Worm (Caenorhabditis elegans): Measurements from ENCODE around the gene F13B12.3.

Gene F13B12.3

DNA sequence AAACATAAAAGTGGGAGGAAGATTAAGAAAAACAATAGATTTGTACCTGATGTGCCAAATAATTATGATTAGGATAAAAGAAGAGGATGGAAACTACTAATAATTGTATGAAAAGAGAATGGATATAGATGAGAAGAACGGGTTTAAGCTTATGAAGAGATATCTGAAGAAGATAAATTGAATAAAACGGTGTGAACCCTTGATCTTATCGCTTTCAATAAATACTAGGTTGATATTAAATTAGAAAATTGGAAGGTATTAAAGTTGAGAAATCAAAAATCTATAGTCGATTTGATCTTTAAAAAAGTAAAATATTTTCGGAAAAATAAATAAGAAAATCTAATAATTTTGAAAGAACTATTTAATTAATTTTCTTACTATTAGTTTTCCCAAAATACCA is 10.9 kb downstream of the F13B12.3 start, which contains the start of gene F13B12.4:
Gene F13B12.4 (minus strand): TSS at position 101 of the 400 bp plus-strand sequence.
- no peak for TF ChIP-seq zip-8 (tag; optimal IDR thresholded peaks at IDR 0.05)
- no peak for TF ChIP-seq mls-2 (tag; optimal IDR thresholded peaks at IDR 0.05)
- TF ChIP-seq mab-5 (tag; optimal IDR thresholded peaks at IDR 0.05): no peak
- no peak for TF ChIP-seq nhr-76 (tag; optimal IDR thresholded peaks at IDR 0.05)
- TF ChIP-seq elt-1 (tag; optimal IDR thresholded peaks at IDR 0.05; ENCODE audit: borderline replicate concordance, insufficient read depth): no peak

DNA sequence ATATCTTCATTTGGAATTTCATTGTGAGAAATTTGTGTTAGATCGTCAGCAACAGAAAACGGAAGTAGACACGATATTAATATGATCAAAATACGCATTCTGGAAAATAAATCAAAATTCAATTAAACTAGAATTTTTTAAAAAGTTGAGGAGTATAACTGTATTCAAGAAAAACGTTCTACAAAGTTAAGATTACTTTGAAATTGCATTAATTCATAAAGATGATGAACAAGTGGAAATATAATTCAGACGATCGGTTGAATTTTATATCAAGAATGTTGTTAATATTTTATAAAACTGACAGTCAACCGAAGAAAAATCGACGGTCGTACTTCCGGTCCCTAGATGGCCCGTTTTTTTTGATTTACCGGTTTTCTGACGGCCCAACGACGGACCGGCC is 14.1 kb downstream of the F13B12.3 start, which contains the start of gene F01D4.8:
Gene F01D4.8 (minus strand): TSS at position 101 of the 400 bp plus-strand sequence.
- no peak for TF ChIP-seq sptf-1 (tag; optimal IDR thresholded peaks at IDR 0.05)
- TF ChIP-seq blmp-1 (tag; optimal IDR thresholded peaks at IDR 0.05): no peak
- no peak for TF ChIP-seq ham-2 (GFP tag; optimal IDR thresholded peaks at IDR 0.05)
- TF ChIP-seq unc-120 (tag; optimal IDR thresholded peaks at IDR 0.05; ENCODE audit: poor library complexity, severe bottlenecking): no peak
- no peak for TF ChIP-seq ceh-83 (GFP tag; optimal IDR thresholded peaks at IDR 0.05)
- no peak for TF ChIP-seq unc-39 (tag; optimal IDR thresholded peaks at IDR 0.05)
- TF ChIP-seq hlh-1 (tag; optimal IDR thresholded peaks at IDR 0.05): no peak
- no peak for TF ChIP-seq unc-62 (GFP tag; optimal IDR thresholded peaks at IDR 0.05)
- TF ChIP-seq ceh-43 (GFP tag; optimal IDR thresholded peaks at IDR 0.05): no peak
- no peak for TF ChIP-seq mab-5 (tag; optimal IDR thresholded peaks at IDR 0.05)
- TF ChIP-seq lin-13 (tag; optimal IDR thresholded peaks at IDR 0.05): no peak
- TF ChIP-seq nhr-12 (tag; optimal IDR thresholded peaks at IDR 0.05): no peak
- TF ChIP-seq mep-1 (tag; optimal IDR thresholded peaks at IDR 0.05): no peak
- no peak for TF ChIP-seq M03D4.4 (tag; optimal IDR thresholded peaks at IDR 0.05)
- TF ChIP-seq drap-1 (GFP tag; optimal IDR thresholded peaks at IDR 0.05): no peak
- TF ChIP-seq flh-1 (GFP tag; optimal IDR thresholded peaks at IDR 0.05): no peak
- no peak for TF ChIP-seq lin-32 (GFP tag; optimal IDR thresholded peaks at IDR 0.05)
- TF ChIP-seq nhr-2 (tag; optimal IDR thresholded peaks at IDR 0.05): no peak
- no peak for TF ChIP-seq ces-1 (GFP tag; optimal IDR thresholded peaks at IDR 0.05)
- no peak for TF ChIP-seq ceh-39 (tag; optimal IDR thresholded peaks at IDR 0.05)

DNA sequence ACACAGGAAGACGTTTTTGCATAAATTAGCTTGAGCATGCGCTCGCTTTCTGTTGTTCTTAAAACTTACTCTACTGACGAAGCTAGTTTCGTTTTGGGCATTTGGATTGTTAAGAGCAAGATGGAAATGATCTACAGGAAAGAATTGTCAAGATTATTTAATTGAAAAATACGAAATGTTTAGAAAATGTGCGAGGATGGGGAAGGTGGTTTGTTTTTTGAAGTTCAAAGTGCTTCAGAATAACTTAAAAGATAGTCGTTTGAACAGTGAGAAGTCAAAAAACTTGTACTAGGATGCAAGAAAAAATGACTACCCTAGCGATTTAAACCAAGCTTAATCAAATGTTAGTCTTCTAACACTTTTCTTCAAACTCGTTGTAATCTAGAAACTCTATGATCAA is 18.2 kb downstream of the F13B12.3 start, which contains the start of gene srb-17:
Gene srb-17 (minus strand): TSS at position 101 of the 400 bp plus-strand sequence.
- TF ChIP-seq flh-1 (GFP tag; optimal IDR thresholded peaks at IDR 0.05): no peak
- TF ChIP-seq sem-2 (GFP tag; optimal IDR thresholded peaks at IDR 0.05): no peak
- TF ChIP-seq ztf-11 (tag; optimal IDR thresholded peaks at IDR 0.05): no peak
- no peak for TF ChIP-seq nhr-12 (tag; optimal IDR thresholded peaks at IDR 0.05)
- TF ChIP-seq nhr-28 (tag; optimal IDR thresholded peaks at IDR 0.05): no peak
- no peak for TF ChIP-seq ceh-83 (GFP tag; optimal IDR thresholded peaks at IDR 0.05)
- no peak for TF ChIP-seq sptf-1 (tag; optimal IDR thresholded peaks at IDR 0.05)
- no peak for TF ChIP-seq blmp-1 (tag; optimal IDR thresholded peaks at IDR 0.05)
- TF ChIP-seq pha-4 (tag; optimal IDR thresholded peaks at IDR 0.05): no peak
- no peak for TF ChIP-seq ces-1 (GFP tag; optimal IDR thresholded peaks at IDR 0.05)
- no peak for TF ChIP-seq lsy-2 (tag; optimal IDR thresholded peaks at IDR 0.05)

DNA sequence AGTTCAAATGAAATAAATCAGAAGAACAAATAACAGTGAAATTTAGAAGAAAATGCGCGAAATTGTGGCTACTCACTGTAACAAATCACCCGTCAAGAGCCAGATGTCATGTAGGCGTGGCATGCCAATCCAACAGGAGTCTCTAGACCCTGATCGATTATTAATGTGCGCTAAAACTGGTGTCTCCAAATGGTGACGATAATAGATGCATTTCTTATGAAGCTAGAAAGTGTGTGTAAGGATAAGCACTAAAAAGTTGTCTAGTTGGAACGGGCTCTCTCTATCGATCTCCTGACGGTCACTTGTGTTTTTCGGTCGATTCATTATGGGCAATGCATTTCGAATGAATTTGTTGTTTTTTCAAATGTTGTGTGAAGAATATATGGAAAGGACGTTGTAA is 22.8 kb downstream of the F13B12.3 start, which contains the start of gene mec-3:
Gene mec-3 (minus strand): TSS at position 101 of the 400 bp plus-strand sequence.
- TF ChIP-seq flh-1 (GFP tag; optimal IDR thresholded peaks at IDR 0.05): no peak
- TF ChIP-seq ham-2 (GFP tag; optimal IDR thresholded peaks at IDR 0.05): no peak
- no peak for TF ChIP-seq sptf-1 (tag; optimal IDR thresholded peaks at IDR 0.05)
- no peak for TF ChIP-seq elt-1 (tag; optimal IDR thresholded peaks at IDR 0.05; ENCODE audit: borderline replicate concordance, insufficient read depth)

DNA sequence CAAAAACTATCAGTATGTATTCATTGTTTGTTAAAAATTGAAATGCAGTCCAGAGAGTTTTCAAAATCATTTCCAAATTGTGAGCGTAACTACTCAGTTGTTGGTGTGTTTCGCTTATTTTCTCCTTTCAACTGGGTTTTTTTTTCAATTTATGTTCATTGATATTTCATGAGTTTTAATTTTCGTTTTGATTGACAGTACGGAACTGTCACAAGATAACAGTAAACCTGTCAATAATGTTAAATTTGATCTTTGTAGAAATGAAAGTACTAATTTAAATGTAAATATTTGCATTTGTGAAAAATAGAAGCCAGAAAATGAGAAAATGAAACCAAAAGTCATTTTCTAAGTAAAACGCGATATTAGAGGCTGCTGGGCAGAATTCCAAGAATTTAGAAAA is 23.7 kb downstream of the F13B12.3 start:
- no peak for TF ChIP-seq mep-1 (tag; optimal IDR thresholded peaks at IDR 0.05)
- TF ChIP-seq sem-2 (GFP tag; optimal IDR thresholded peaks at IDR 0.05): no peak
- no peak for TF ChIP-seq flh-1 (GFP tag; optimal IDR thresholded peaks at IDR 0.05)
- TF ChIP-seq mab-5 (tag; optimal IDR thresholded peaks at IDR 0.05): no peak
- TF ChIP-seq elt-1 (tag; optimal IDR thresholded peaks at IDR 0.05; ENCODE audit: borderline replicate concordance, insufficient read depth): no peak
- no peak for TF ChIP-seq lin-32 (GFP tag; optimal IDR thresholded peaks at IDR 0.05)
- no peak for TF ChIP-seq zip-8 (tag; optimal IDR thresholded peaks at IDR 0.05)
- TF ChIP-seq pha-4 (tag; optimal IDR thresholded peaks at IDR 0.05): no peak
- no peak for TF ChIP-seq hlh-1 (tag; optimal IDR thresholded peaks at IDR 0.05)
- no peak for TF ChIP-seq ceh-43 (GFP tag; optimal IDR thresholded peaks at IDR 0.05)
- TF ChIP-seq elt-3 (tag; optimal IDR thresholded peaks at IDR 0.05): no peak
- no peak for TF ChIP-seq cnd-1 (tag; optimal IDR thresholded peaks at IDR 0.05)
- TF ChIP-seq snpc-4 (tag; optimal IDR thresholded peaks at IDR 0.05): no peak
- no peak for TF ChIP-seq lsy-2 (tag; optimal IDR thresholded peaks at IDR 0.05)
- no peak for TF ChIP-seq ceh-39 (tag; optimal IDR thresholded peaks at IDR 0.05)
- TF ChIP-seq mls-2 (tag; optimal IDR thresholded peaks at IDR 0.05): no peak

Data from whole organism, mixed stage, embryonic.